Worm (Caenorhabditis elegans) whole organism, L2 larva: ENCODE data around the gene cyl-1.
A peak's percentile ranks its signal among the peaks of the same experiment; 100 is the strongest.

Experiments used
- C34F6.9 ChIP-seq: fragments of 150-350 bp; optimal IDR thresholded peaks from 2 replicates; lab custom pipeline; 2014; ENCODE audit warnings: missing biosample characterization, missing genetic modification characterization
- F13H6.1 ChIP-seq: sonication (generic microtip); optimal IDR thresholded peaks from 2 replicates; lab custom pipeline; 2016; ENCODE audit warnings: missing genetic modification characterization, missing compliant biosample characterization
- Y55F3AM.14 ChIP-seq: fragments of 200-800 bp; sonication (Bioruptor generic); optimal IDR thresholded peaks from 2 replicates; lab custom pipeline; 2018; ENCODE audit warnings: mild to moderate bottlenecking, missing genetic modification characterization, missing compliant biosample characterization
- ZK546.5 ChIP-seq: sonication (generic microtip); optimal IDR thresholded peaks from 2 replicates; lab custom pipeline; 2017; ENCODE audit warnings: missing biosample characterization, missing genetic modification characterization
- aly-2 ChIP-seq: fragments of 150-350 bp; optimal IDR thresholded peaks from 2 replicates; lab custom pipeline; 2014; ENCODE audit warnings: missing biosample characterization, missing genetic modification characterization
- ama-1 ChIP-seq: fragments of 150-350 bp; optimal IDR thresholded peaks from 2 replicates; lab custom pipeline; 2018; ENCODE audit warnings: inconsistent platforms
- blmp-1 ChIP-seq: sonication (generic microtip); optimal IDR thresholded peaks from 2 replicates; lab custom pipeline; 2017; ENCODE audit warnings: missing genetic modification characterization, mild to moderate bottlenecking, missing compliant biosample characterization, antibody characterized with exemption, moderate library complexity; ENCODE audit not compliant: insufficient read depth
- ceh-16 ChIP-seq: fragments of 150-350 bp; optimal IDR thresholded peaks from 2 replicates; lab custom pipeline; 2014; ENCODE audit warnings: missing biosample characterization, missing genetic modification characterization
- ceh-82 ChIP-seq: fragments of 150-350 bp; optimal IDR thresholded peaks from 2 replicates; lab custom pipeline; 2014; ENCODE audit warnings: missing biosample characterization, missing genetic modification characterization
- crh-2 ChIP-seq: sonication (generic microtip); optimal IDR thresholded peaks from 2 replicates; lab custom pipeline; 2017; ENCODE audit warnings: missing biosample characterization, missing genetic modification characterization
- egl-27 ChIP-seq: sonication (generic microtip); optimal IDR thresholded peaks from 3 replicates; lab custom pipeline; 2017; ENCODE audit warnings: missing biosample characterization, missing genetic modification reagents, missing genetic modification characterization
- elt-3 ChIP-seq: sonication (generic microtip); optimal IDR thresholded peaks from 2 replicates; lab custom pipeline; 2017; ENCODE audit warnings: missing biosample characterization, missing genetic modification characterization
- fos-1 ChIP-seq: fragments of 150-350 bp; optimal IDR thresholded peaks from 2 replicates; lab custom pipeline; 2014; ENCODE audit warnings: missing biosample characterization, missing genetic modification characterization
- gmeb-1 ChIP-seq: fragments of 150-350 bp; optimal IDR thresholded peaks from 2 replicates; lab custom pipeline; 2014; ENCODE audit warnings: missing biosample characterization, missing genetic modification characterization
- lin-11 ChIP-seq: fragments of 150-350 bp; sonication (generic microtip); optimal IDR thresholded peaks from 2 replicates; lab custom pipeline; 2014; ENCODE audit warnings: missing biosample characterization, missing genetic modification characterization, inconsistent platforms, mixed read lengths
- lin-39 ChIP-seq: fragments of 150-350 bp; optimal IDR thresholded peaks from 2 replicates; lab custom pipeline; 2014; ENCODE audit warnings: missing biosample characterization, missing genetic modification reagents, missing genetic modification characterization
- lsy-2 ChIP-seq, 2 experiments: fragments of 150-350 bp in 1 of 2; sonication (generic microtip) in 1 of 2; optimal IDR thresholded peaks; 2 replicates each; lab custom pipeline; 2014 to 2017; ENCODE audit warnings: missing biosample characterization in 2 of 2, missing genetic modification characterization in 2 of 2
- mab-5 ChIP-seq: fragments of 150-350 bp; optimal IDR thresholded peaks from 2 replicates; lab custom pipeline; 2014; ENCODE audit warnings: missing biosample characterization, missing genetic modification characterization
- mbf-1 ChIP-seq: sonication (generic microtip); optimal IDR thresholded peaks from 2 replicates; lab custom pipeline; 2017; ENCODE audit warnings: missing biosample characterization, missing genetic modification characterization
- nhr-10 ChIP-seq: sonication (generic microtip); optimal IDR thresholded peaks from 2 replicates; lab custom pipeline; 2017; ENCODE audit warnings: missing biosample characterization, missing genetic modification characterization
- nhr-11 ChIP-seq: fragments of 150-350 bp; optimal IDR thresholded peaks from 2 replicates; lab custom pipeline; 2014; ENCODE audit warnings: missing biosample characterization, missing genetic modification characterization
- nhr-12 ChIP-seq: fragments of 150-350 bp; optimal IDR thresholded peaks from 2 replicates; lab custom pipeline; 2014; ENCODE audit warnings: missing biosample characterization, missing genetic modification characterization
- nhr-129 ChIP-seq: fragments of 150-350 bp; optimal IDR thresholded peaks from 2 replicates; lab custom pipeline; 2014; ENCODE audit warnings: missing biosample characterization, missing genetic modification characterization
- nhr-21 ChIP-seq: fragments of 150-350 bp; optimal IDR thresholded peaks from 2 replicates; lab custom pipeline; 2014; ENCODE audit warnings: missing biosample characterization, missing genetic modification characterization
- nhr-23 ChIP-seq: fragments of 150-350 bp; optimal IDR thresholded peaks from 2 replicates; lab custom pipeline; 2014; ENCODE audit warnings: missing biosample characterization, missing genetic modification reagents, missing genetic modification characterization
- nhr-25 ChIP-seq: fragments of 150-350 bp; sonication (generic microtip); optimal IDR thresholded peaks from 3 replicates; lab custom pipeline; 2014; ENCODE audit warnings: missing biosample characterization, missing genetic modification characterization
- nhr-6 ChIP-seq: fragments of 150-350 bp; optimal IDR thresholded peaks from 2 replicates; lab custom pipeline; 2014; ENCODE audit warnings: missing biosample characterization, missing genetic modification characterization
- nhr-77 ChIP-seq: fragments of 150-350 bp; optimal IDR thresholded peaks from 2 replicates; lab custom pipeline; 2014; ENCODE audit warnings: missing biosample characterization, missing genetic modification characterization
- peb-1 ChIP-seq: fragments of 150-350 bp; optimal IDR thresholded peaks from 2 replicates; lab custom pipeline; 2014; ENCODE audit warnings: missing biosample characterization, missing genetic modification characterization
- skn-1 ChIP-seq: sonication (generic microtip); optimal IDR thresholded peaks from 2 replicates; lab custom pipeline; 2017; ENCODE audit warnings: missing biosample characterization, missing genetic modification characterization
- sma-3 ChIP-seq: sonication (generic microtip); optimal IDR thresholded peaks from 2 replicates; lab custom pipeline; 2016; ENCODE audit warnings: missing genetic modification reagents, missing genetic modification characterization, missing compliant biosample characterization
- sma-9 ChIP-seq, 2 experiments: fragments of 150-350 bp in 1 of 2; sonication (generic microtip) in 1 of 2; optimal IDR thresholded peaks; 2 replicates each; lab custom pipeline; 2014 to 2016; ENCODE audit warnings: missing genetic modification characterization in 2 of 2, mild to moderate bottlenecking in 1 of 2, missing biosample characterization in 1 of 2, missing compliant biosample characterization in 1 of 2, missing genetic modification reagents in 1 of 2, moderate library complexity in 1 of 2
- snpc-4 ChIP-seq: fragments of 150-350 bp; optimal IDR thresholded peaks from 2 replicates; lab custom pipeline; 2014; ENCODE audit warnings: missing biosample characterization, missing genetic modification characterization
- unc-39 ChIP-seq: fragments of 150-350 bp; optimal IDR thresholded peaks from 2 replicates; lab custom pipeline; 2014; ENCODE audit warnings: missing biosample characterization, missing genetic modification characterization
- zag-1 ChIP-seq: fragments of 150-350 bp; optimal IDR thresholded peaks from 2 replicates; lab custom pipeline; 2014; ENCODE audit warnings: missing biosample characterization, missing genetic modification characterization
- ztf-11 ChIP-seq: sonication (generic microtip); optimal IDR thresholded peaks from 2 replicates; lab custom pipeline; 2017; ENCODE audit warnings: missing biosample characterization, missing genetic modification characterization
- ztf-4 ChIP-seq: fragments of 150-350 bp; optimal IDR thresholded peaks from 2 replicates; lab custom pipeline; 2014; ENCODE audit warnings: missing biosample characterization, missing genetic modification characterization

Gene cyl-1

ce11 chrV:11943737-11944136 lies 49.8 kb downstream of the cyl-1 start:
- TF ChIP-seq lin-11 (tag; lab: Kevin White, UChicago) (no peak), ceh-16 (tag; lab: Kevin White, UChicago) (no peak), egl-27 (no peak), sma-3 (GFP tag; lab: Kevin White, UChicago) (no peak), sma-9 (GFP tag; optimal IDR thresholded peaks at IDR 0.05; lab: Kevin White, UChicago) (no peak), sma-9 (tag; optimal IDR thresholded peaks at IDR 0.05; lab: Kevin White, UChicago) (no peak), blmp-1 (no peak), gmeb-1 (tag; lab: Kevin White, UChicago) (no peak), lsy-2 (tag; optimal IDR thresholded peaks at IDR 0.05; lab: Kevin White, UChicago) (no peak), ztf-4 (no peak), ztf-11 (tag; lab: Kevin White, UChicago) (no peak), peb-1 (tag; lab: Kevin White, UChicago) (no peak), mab-5 (tag; lab: Kevin White, UChicago) (no peak), Y55F3AM.14 (GFP tag; lab: Kevin White, UChicago) (no peak), lin-39 (tag; lab: Kevin White, UChicago) (no peak), elt-3 (tag; lab: Kevin White, UChicago) (no peak), nhr-12 (tag; lab: Kevin White, UChicago) (no peak), C34F6.9 (tag; lab: Kevin White, UChicago) (no peak)

- TF ChIP-seq nhr-23 (tag; lab: Kevin White, UChicago) (no peak), nhr-77 (tag; lab: Kevin White, UChicago) (no peak), nhr-10 (tag; lab: Kevin White, UChicago) (no peak), sma-9 (GFP tag; optimal IDR thresholded peaks at IDR 0.05; lab: Kevin White, UChicago) (no peak), sma-9 (tag; optimal IDR thresholded peaks at IDR 0.05; lab: Kevin White, UChicago) (no peak), nhr-129 (tag; lab: Kevin White, UChicago) (no peak)
Measured at ce11 chrV:11942325-11942724, 51.2 kb downstream of the cyl-1 start, which contains the start of gene F58H1.6. TSS of gene F58H1.6 (plus strand) at chrV:11942625.

ce11 chrV:11941664-11942063 lies 51.9 kb downstream of the cyl-1 start:
- TF ChIP-seq blmp-1 (no peak), ZK546.5 (no peak), nhr-25 (no peak), crh-2 (tag; lab: Kevin White, UChicago) (peak; percentile 61), F13H6.1 (peak; percentile 70), fos-1 (tag; lab: Kevin White, UChicago) (peak; percentile 80), gmeb-1 (tag; lab: Kevin White, UChicago) (peak; percentile 51), aly-2 (tag; lab: Kevin White, UChicago) (no peak), nhr-129 (tag; lab: Kevin White, UChicago) (no peak), zag-1 (tag; lab: Kevin White, UChicago) (no peak), nhr-11 (tag; lab: Kevin White, UChicago) (no peak), ztf-4 (no peak), snpc-4 (tag; lab: Kevin White, UChicago) (no peak), mbf-1 (tag; lab: Kevin White, UChicago) (no peak), egl-27 (no peak), lsy-2 (tag; optimal IDR thresholded peaks at IDR 0.05; lab: Kevin White, UChicago) (no peak), nhr-77 (tag; lab: Kevin White, UChicago) (no peak), skn-1 (tag; lab: Kevin White, UChicago) (peak; percentile 51), nhr-21 (tag; lab: Kevin White, UChicago) (no peak), ceh-82 (tag; lab: Kevin White, UChicago) (no peak), sma-9 (GFP tag; optimal IDR thresholded peaks at IDR 0.05; lab: Kevin White, UChicago) (peak; percentile 57), sma-9 (tag; optimal IDR thresholded peaks at IDR 0.05; lab: Kevin White, UChicago) (no peak), ama-1 (lab: Kevin White, UChicago) (no peak), nhr-6 (tag; lab: Kevin White, UChicago) (no peak), unc-39 (no peak)
